Fruit fly (Drosophila melanogaster) whole organism: ENCODE results near the gene CG11470.
A peak's percentile ranks its signal among the peaks of the same experiment; 100 is the strongest.

Experiments used
- CG8478 ChIP-seq: fragments of >200 bp; optimal IDR thresholded peaks from 2 replicates; lab custom pipeline; 2018; ENCODE audit warnings: inconsistent platforms
- Dll ChIP-seq: fragments of >200 bp; optimal IDR thresholded peaks from 2 replicates; lab custom pipeline; 2017
- EcR ChIP-seq, 2 experiments: fragments of >200 bp; optimal IDR thresholded peaks; 2 replicates each; lab custom pipeline; 2017; ENCODE audit warnings: missing biosample characterization in 2 of 2, missing genetic modification characterization in 2 of 2, missing genetic modification reagents in 2 of 2
- pan ChIP-seq: fragments of >200 bp; optimal IDR thresholded peaks from 2 replicates; lab custom pipeline; 2017
- psq ChIP-seq: fragments of >200 bp; optimal IDR thresholded peaks from 2 replicates; lab custom pipeline; 2017
- usp ChIP-seq: fragments of >200 bp; optimal IDR thresholded peaks from 2 replicates; lab custom pipeline; 2017; ENCODE audit warnings: missing biosample characterization, missing genetic modification characterization, mixed read lengths

The CG11470 gene

dm6 chr3R:29589662-29590061, at the start of gene CG11470:
Gene CG11470, minus strand, starts transcription at chr3R:29589762.
- no peak for TF ChIP-seq usp (GFP tag; lab: Kevin White, UChicago)
- TF ChIP-seq pan (lab: Kevin White, UChicago): no peak
- TF ChIP-seq Dll (lab: Kevin White, UChicago): no peak
- no peak for TF ChIP-seq CG8478 (lab: Kevin White, UChicago)
- no peak for TF ChIP-seq EcR (GFP tag; optimal IDR thresholded peaks at IDR 0.05; lab: Kevin White, UChicago)
- no peak for TF ChIP-seq psq (lab: Kevin White, UChicago)

dm6 chr3R:29625883-29626282, 36.3 kb upstream of the CG11470 start:
- TF ChIP-seq usp (GFP tag; lab: Kevin White, UChicago) (no peak), CG8478 (lab: Kevin White, UChicago) (no peak), EcR (GFP tag; optimal IDR thresholded peaks at IDR 0.05; lab: Kevin White, UChicago) (no peak), psq (lab: Kevin White, UChicago) (no peak), pan (lab: Kevin White, UChicago) (no peak), Dll (lab: Kevin White, UChicago) (no peak)

- TF ChIP-seq psq (lab: Kevin White, UChicago) (no peak), CG8478 (lab: Kevin White, UChicago) (no peak), usp (GFP tag; lab: Kevin White, UChicago) (no peak), EcR (GFP tag; optimal IDR thresholded peaks at IDR 0.05; lab: Kevin White, UChicago) (no peak), pan (lab: Kevin White, UChicago) (no peak), Dll (lab: Kevin White, UChicago) (no peak)
Measured at dm6 chr3R:29620712-29621479, 31.3 kb upstream of the CG11470 start.

dm6 chr3R:29618515-29619157, 29.1 kb upstream of the CG11470 start, which contains the start of gene CG1907:
Gene CG1907, plus strand, starts transcription at chr3R:29619065.
- TF ChIP-seq usp (GFP tag; lab: Kevin White, UChicago) (no peak), Dll (lab: Kevin White, UChicago) (peak; percentile 90)

- TF ChIP-seq pan (lab: Kevin White, UChicago) (no peak), EcR (GFP tag; optimal IDR thresholded peaks at IDR 0.05; lab: Kevin White, UChicago) (no peak), psq (lab: Kevin White, UChicago) (no peak), CG8478 (lab: Kevin White, UChicago) (no peak), usp (GFP tag; lab: Kevin White, UChicago) (no peak), Dll (lab: Kevin White, UChicago) (no peak)
Measured at dm6 chr3R:29617709-29618212, 28.2 kb upstream of the CG11470 start.

dm6 chr3R:29617197-29617596, 27.6 kb upstream of the CG11470 start:
- TF ChIP-seq usp (GFP tag; lab: Kevin White, UChicago): no peak
- no peak for TF ChIP-seq EcR (GFP tag; optimal IDR thresholded peaks at IDR 0.05; lab: Kevin White, UChicago)
- TF ChIP-seq Dll (lab: Kevin White, UChicago): no peak

- TF ChIP-seq pan (lab: Kevin White, UChicago) (no peak), Dll (lab: Kevin White, UChicago) (no peak)
Measured at dm6 chr3R:29610958-29611357, 21.4 kb upstream of the CG11470 start.

dm6 chr3R:29608177-29608576, 18.6 kb upstream of the CG11470 start, which contains the start of gene Diedel2:
Gene Diedel2, plus strand, starts transcription at chr3R:29608477.
- no peak for TF ChIP-seq CG8478 (lab: Kevin White, UChicago)

dm6 chr3R:29600762-29601161, 11.2 kb upstream of the CG11470 start, which contains the start of gene CG7568:
Gene CG7568, minus strand, starts transcription at chr3R:29600862.
- TF ChIP-seq CG8478 (lab: Kevin White, UChicago): no peak
- no peak for TF ChIP-seq usp (GFP tag; lab: Kevin White, UChicago)
- TF ChIP-seq pan (lab: Kevin White, UChicago): no peak
- TF ChIP-seq psq (lab: Kevin White, UChicago): no peak
- no peak for TF ChIP-seq Dll (lab: Kevin White, UChicago)
- TF ChIP-seq EcR (GFP tag; optimal IDR thresholded peaks at IDR 0.05; lab: Kevin White, UChicago): no peak

dm6 chr3R:29592139-29592814, 2.7 kb upstream of the CG11470 start:
- TF ChIP-seq psq (lab: Kevin White, UChicago) (no peak), pan (lab: Kevin White, UChicago) (no peak), Dll (lab: Kevin White, UChicago) (no peak), EcR (GFP tag; optimal IDR thresholded peaks at IDR 0.05; lab: Kevin White, UChicago) (no peak), CG8478 (lab: Kevin White, UChicago) (no peak), usp (GFP tag; lab: Kevin White, UChicago) (no peak)

dm6 chr3R:29591481-29592138, 2.0 kb upstream of the CG11470 start, which contains the start of gene alph:
Gene alph, plus strand, starts transcription at chr3R:29591831.
- no peak for TF ChIP-seq CG8478 (lab: Kevin White, UChicago)
- TF ChIP-seq psq (lab: Kevin White, UChicago): no peak
- no peak for TF ChIP-seq EcR (GFP tag; optimal IDR thresholded peaks at IDR 0.05; lab: Kevin White, UChicago)
- TF ChIP-seq pan (lab: Kevin White, UChicago): no peak
- no peak for TF ChIP-seq Dll (lab: Kevin White, UChicago)
- no peak for TF ChIP-seq usp (GFP tag; lab: Kevin White, UChicago)
